Worm (Caenorhabditis elegans): ENCODE measurements around the gene best-19.

The best-19 gene

ce11 chrIV:273299-273698, 10.1 kb upstream of the best-19 start, which contains the start of gene srh-282:
Gene srh-282, minus strand, starts transcription at chrIV:273399.
- TF ChIP-seq unc-62 (GFP tag; optimal IDR thresholded peaks at IDR 0.05): no peak

ce11 chrIV:274185-274584, 9.3 kb upstream of the best-19 start, which contains the start of gene sma-10:
Gene sma-10, plus strand, starts transcription at chrIV:274420.
- no peak for TF ChIP-seq unc-62 (GFP tag; optimal IDR thresholded peaks at IDR 0.05)

- TF ChIP-seq unc-62 (GFP tag; optimal IDR thresholded peaks at IDR 0.05): no peak
Measured at ce11 chrIV:275146-275545, 8.3 kb upstream of the best-19 start.

ce11 chrIV:278284-278683, 5.2 kb upstream of the best-19 start:
- TF ChIP-seq unc-62 (GFP tag; optimal IDR thresholded peaks at IDR 0.05): no peak

ce11 chrIV:282008-282407, 1.4 kb upstream of the best-19 start:
- no peak for TF ChIP-seq unc-62 (GFP tag; optimal IDR thresholded peaks at IDR 0.05)

ce11 chrIV:288027-288426, 4.6 kb downstream of the best-19 start, which contains the start of gene T21D12.14:
Gene T21D12.14, minus strand, starts transcription at chrIV:288127.
- no peak for TF ChIP-seq unc-62 (GFP tag; optimal IDR thresholded peaks at IDR 0.05)

- no peak for TF ChIP-seq unc-62 (GFP tag; optimal IDR thresholded peaks at IDR 0.05)
Measured at ce11 chrIV:290387-290786, 6.9 kb downstream of the best-19 start.

- TF ChIP-seq unc-62 (GFP tag; optimal IDR thresholded peaks at IDR 0.05): no peak
Measured at ce11 chrIV:291356-291755, 7.9 kb downstream of the best-19 start, which contains the start of gene T21D12.7. Gene T21D12.7, minus strand, starts transcription at chrIV:291456.

- no peak for TF ChIP-seq unc-62 (GFP tag; optimal IDR thresholded peaks at IDR 0.05)
Measured at ce11 chrIV:291851-292367, 8.5 kb downstream of the best-19 start.

ce11 chrIV:293163-293755, 9.8 kb downstream of the best-19 start:
- TF ChIP-seq unc-62 (GFP tag; optimal IDR thresholded peaks at IDR 0.05): no peak

ce11 chrIV:293995-294700, 10.7 kb downstream of the best-19 start:
- TF ChIP-seq unc-62 (GFP tag; optimal IDR thresholded peaks at IDR 0.05): no peak

ce11 chrIV:294737-295136, 11.3 kb downstream of the best-19 start:
- TF ChIP-seq unc-62 (GFP tag; optimal IDR thresholded peaks at IDR 0.05): no peak

- TF ChIP-seq unc-62 (GFP tag; optimal IDR thresholded peaks at IDR 0.05): no peak
Measured at ce11 chrIV:295734-296201, 12.3 kb downstream of the best-19 start.

ce11 chrIV:296849-297248, 13.4 kb downstream of the best-19 start:
- no peak for TF ChIP-seq unc-62 (GFP tag; optimal IDR thresholded peaks at IDR 0.05)

ce11 chrIV:298204-298603, 14.8 kb downstream of the best-19 start, which contains the start of gene pnp-1:
Gene pnp-1, minus strand, starts transcription at chrIV:298304.
- TF ChIP-seq unc-62 (GFP tag; optimal IDR thresholded peaks at IDR 0.05): no peak

- no peak for TF ChIP-seq unc-62 (GFP tag; optimal IDR thresholded peaks at IDR 0.05)
Measured at ce11 chrIV:299190-299589, 15.7 kb downstream of the best-19 start.

- TF ChIP-seq unc-62 (GFP tag; optimal IDR thresholded peaks at IDR 0.05): no peak
Measured at ce11 chrIV:300307-300706, 16.9 kb downstream of the best-19 start.

Measured in whole organism, dauer.